Worm (Caenorhabditis elegans): ENCODE measurements around the gene cpg-8.

cpg-8 gene

ce11 chrV:4676092-4676491 is 16.1 kb downstream of the cpg-8 start, which contains the start of gene K03B4.6:
Gene K03B4.6 (minus strand): TSS chrV:4676192.
- TF ChIP-seq dmd-4 (tag; optimal IDR thresholded peaks at IDR 0.05) = no peak
- no peak for TF ChIP-seq mab-5 (tag; optimal IDR thresholded peaks at IDR 0.05)
- TF ChIP-seq skn-1 (tag; optimal IDR thresholded peaks at IDR 0.05) = no peak
- TF ChIP-seq sem-4 (tag; optimal IDR thresholded peaks at IDR 0.05) = no peak
- TF ChIP-seq gmeb-1 (tag; optimal IDR thresholded peaks at IDR 0.05) = no peak
- no peak for TF ChIP-seq Y55F3AM.14 (GFP tag; optimal IDR thresholded peaks at IDR 0.05)
- TF ChIP-seq sma-9 (GFP tag; optimal IDR thresholded peaks at IDR 0.05) = no peak
- TF ChIP-seq sma-9 (tag; optimal IDR thresholded peaks at IDR 0.05) = no peak
- no peak for TF ChIP-seq nhr-237 (tag; optimal IDR thresholded peaks at IDR 0.05)
- TF ChIP-seq nhr-129 (tag; optimal IDR thresholded peaks at IDR 0.05) = no peak
- no peak for TF ChIP-seq nhr-21 (tag; optimal IDR thresholded peaks at IDR 0.05)
- TF ChIP-seq mdl-1 (tag; optimal IDR thresholded peaks at IDR 0.05) = no peak
- no peak for TF ChIP-seq nhr-6 (tag; optimal IDR thresholded peaks at IDR 0.05)
- no peak for TF ChIP-seq lin-11 (tag; optimal IDR thresholded peaks at IDR 0.05)
- TF ChIP-seq zag-1 (tag; optimal IDR thresholded peaks at IDR 0.05) = no peak

DNA sequence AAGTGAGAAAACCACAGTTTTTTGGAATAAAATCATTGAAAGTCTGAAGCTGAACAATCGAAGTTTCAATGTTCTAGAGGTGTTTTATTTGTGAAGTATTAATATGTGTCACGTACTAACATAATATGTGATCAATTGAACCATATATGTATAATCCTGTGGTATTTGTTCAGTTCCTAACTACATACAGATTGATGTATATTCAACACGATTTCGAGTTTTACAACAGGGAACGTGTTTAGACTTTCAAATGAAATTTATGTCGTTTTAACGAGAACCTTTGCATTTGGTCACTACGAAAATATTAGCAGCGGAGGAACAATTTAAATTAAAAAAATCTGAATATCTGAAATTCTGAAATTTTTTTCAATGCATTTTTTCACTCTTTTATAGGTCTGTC is 17.7 kb downstream of the cpg-8 start, which contains the start of gene K03B4.8:
Gene K03B4.8 (minus strand): TSS at position 101 of the 400 bp plus-strand sequence.
- no peak for TF ChIP-seq dmd-4 (tag; optimal IDR thresholded peaks at IDR 0.05)
- no peak for TF ChIP-seq elt-1 (tag; optimal IDR thresholded peaks at IDR 0.05)
- no peak for TF ChIP-seq lin-11 (tag; optimal IDR thresholded peaks at IDR 0.05)
- no peak for TF ChIP-seq nhr-237 (tag; optimal IDR thresholded peaks at IDR 0.05)
- no peak for TF ChIP-seq ztf-4 (tag; optimal IDR thresholded peaks at IDR 0.05)
- TF ChIP-seq mab-5 (tag; optimal IDR thresholded peaks at IDR 0.05) = no peak
- no peak for TF ChIP-seq mbf-1 (tag; optimal IDR thresholded peaks at IDR 0.05)
- TF ChIP-seq crh-2 (tag; optimal IDR thresholded peaks at IDR 0.05) = no peak
- TF ChIP-seq alr-1 (tag; optimal IDR thresholded peaks at IDR 0.05) = no peak
- no peak for TF ChIP-seq nhr-6 (tag; optimal IDR thresholded peaks at IDR 0.05)
- TF ChIP-seq F13H6.1 (tag; optimal IDR thresholded peaks at IDR 0.05) = no peak
- TF ChIP-seq Y55F3AM.14 (GFP tag; optimal IDR thresholded peaks at IDR 0.05) = no peak
- TF ChIP-seq blmp-1 (tag; optimal IDR thresholded peaks at IDR 0.05; ENCODE audit: insufficient read depth) = no peak
- no peak for TF ChIP-seq nhr-21 (tag; optimal IDR thresholded peaks at IDR 0.05)
- TF ChIP-seq unc-62 (GFP tag; optimal IDR thresholded peaks at IDR 0.05) = no peak
- no peak for TF ChIP-seq lin-13 (GFP tag; optimal IDR thresholded peaks at IDR 0.05)
- no peak for TF ChIP-seq mdl-1 (tag; optimal IDR thresholded peaks at IDR 0.05)
- TF ChIP-seq lsy-2 (tag; optimal IDR thresholded peaks at IDR 0.05) = no peak
- TF ChIP-seq nhr-12 (tag; optimal IDR thresholded peaks at IDR 0.05) = no peak
- no peak for TF ChIP-seq unc-39 (tag; optimal IDR thresholded peaks at IDR 0.05)

ce11 chrV:4672487-4672886 is 19.7 kb downstream of the cpg-8 start, which contains the start of gene K03B4.9:
Gene K03B4.9 (minus strand): TSS chrV:4672587.
- TF ChIP-seq nhr-12 (tag; optimal IDR thresholded peaks at IDR 0.05) = no peak
- no peak for TF ChIP-seq peb-1 (tag; optimal IDR thresholded peaks at IDR 0.05)
- no peak for TF ChIP-seq nhr-6 (tag; optimal IDR thresholded peaks at IDR 0.05)
- no peak for TF ChIP-seq Y55F3AM.14 (GFP tag; optimal IDR thresholded peaks at IDR 0.05)
- no peak for TF ChIP-seq gmeb-1 (tag; optimal IDR thresholded peaks at IDR 0.05)
- TF ChIP-seq crh-2 (tag; optimal IDR thresholded peaks at IDR 0.05) = no peak
- no peak for TF ChIP-seq sma-9 (GFP tag; optimal IDR thresholded peaks at IDR 0.05)
- TF ChIP-seq sma-9 (tag; optimal IDR thresholded peaks at IDR 0.05) = no peak

DNA sequence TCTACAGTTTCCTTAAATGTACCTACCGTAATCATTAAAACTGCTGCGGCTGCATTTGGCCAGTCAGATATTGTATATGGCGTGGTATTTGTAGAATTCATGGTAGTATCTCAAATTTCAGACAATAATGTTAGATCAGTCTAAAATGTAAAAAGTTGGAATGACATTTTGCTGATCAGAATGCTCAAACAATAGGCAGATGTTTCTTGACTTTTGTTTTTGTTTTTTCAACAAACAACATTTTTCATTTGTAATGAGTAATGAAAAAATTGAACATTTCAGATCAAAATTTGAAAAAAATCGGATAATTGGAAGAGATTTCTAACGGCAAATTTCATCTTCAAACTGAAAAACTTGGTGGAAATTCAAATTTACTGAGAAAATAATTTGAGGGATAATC is 23.6 kb downstream of the cpg-8 start, which contains the start of gene srx-77:
Gene srx-77 (minus strand): TSS at position 101 of the 400 bp plus-strand sequence.
- TF ChIP-seq ztf-11 (tag; optimal IDR thresholded peaks at IDR 0.05) (no peak), ama-1 (optimal IDR thresholded peaks at IDR 0.05) (no peak), nhr-6 (tag; optimal IDR thresholded peaks at IDR 0.05) (no peak), unc-62 (GFP tag; optimal IDR thresholded peaks at IDR 0.05) (no peak), mdl-1 (tag; optimal IDR thresholded peaks at IDR 0.05) (no peak), ceh-16 (tag; optimal IDR thresholded peaks at IDR 0.05) (no peak), lin-11 (tag; optimal IDR thresholded peaks at IDR 0.05) (no peak), ceh-82 (tag; optimal IDR thresholded peaks at IDR 0.05) (no peak), C34F6.9 (tag; optimal IDR thresholded peaks at IDR 0.05) (no peak), R02D3.7 (tag; optimal IDR thresholded peaks at IDR 0.05) (no peak), fos-1 (tag; optimal IDR thresholded peaks at IDR 0.05) (no peak), lin-13 (GFP tag; optimal IDR thresholded peaks at IDR 0.05) (no peak), sem-4 (tag; optimal IDR thresholded peaks at IDR 0.05) (no peak), snpc-4 (tag; optimal IDR thresholded peaks at IDR 0.05) (no peak), ztf-1 (GFP tag; conservative IDR thresholded peaks at IDR 0.05) (no peak), zag-1 (tag; optimal IDR thresholded peaks at IDR 0.05) (no peak), nhr-23 (tag; optimal IDR thresholded peaks at IDR 0.05) (no peak), aly-2 (tag; optimal IDR thresholded peaks at IDR 0.05) (no peak), skn-1 (tag; optimal IDR thresholded peaks at IDR 0.05) (no peak)
